Worm (Caenorhabditis elegans) whole organism, dauer: ENCODE measurements around the gene R07G3.7.

Experiments
- unc-62 ChIP-seq: sonication (generic microtip); optimal IDR thresholded peaks from 2 replicates; lab custom pipeline; 2017; ENCODE audit warnings: missing biosample characterization, missing genetic modification reagents, missing genetic modification characterization

The R07G3.7 gene

DNA sequence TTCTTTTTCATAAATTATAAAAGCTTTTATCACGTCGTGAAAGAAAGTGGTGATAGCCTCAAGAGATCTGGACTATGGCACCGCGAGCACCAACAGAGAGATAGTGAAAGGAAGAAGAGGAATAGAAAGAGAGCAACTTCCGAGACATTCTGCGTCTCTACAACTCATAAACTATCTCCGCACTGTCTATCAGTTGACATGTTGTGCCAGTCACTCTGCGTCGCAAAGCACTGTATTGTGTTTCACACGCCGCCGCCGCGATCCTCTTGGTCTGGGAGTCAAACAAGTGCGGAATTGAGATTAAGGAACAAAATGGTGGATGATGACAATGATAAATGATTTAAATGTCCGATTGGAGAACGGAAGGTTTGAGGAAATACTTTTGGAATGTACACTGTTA is 9.9 kb upstream of the R07G3.7 start:
- no peak for TF ChIP-seq unc-62 (GFP tag; lab: Kevin White, UChicago)

DNA sequence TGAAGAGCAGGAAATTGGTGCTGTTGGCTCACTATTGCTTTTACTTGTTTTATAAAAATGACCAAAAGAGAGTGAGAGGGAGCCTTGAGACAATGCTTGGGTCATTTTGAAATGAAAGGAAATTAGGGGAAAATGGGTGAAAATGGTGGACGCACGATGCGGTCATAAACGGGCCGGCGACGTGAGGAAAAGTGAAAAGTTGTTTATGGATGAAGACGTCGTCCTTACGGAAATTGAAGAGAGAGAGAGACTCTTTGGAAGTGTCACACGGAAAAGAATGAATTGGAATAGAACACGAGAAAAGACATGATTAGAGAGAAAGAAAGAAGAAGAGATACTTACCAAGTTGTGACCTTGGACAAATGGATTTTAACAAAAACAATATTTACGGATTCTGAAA is 8.0 kb upstream of the R07G3.7 start:
- TF ChIP-seq unc-62 (GFP tag; lab: Kevin White, UChicago), result no peak

ce11 chrII:7620413-7620812 is 6.9 kb upstream of the R07G3.7 start, which contains the start of gene R07G3.8:
R07G3.8 (minus strand) TSS chrII:7620513.
- no peak for TF ChIP-seq unc-62 (GFP tag; lab: Kevin White, UChicago)

DNA sequence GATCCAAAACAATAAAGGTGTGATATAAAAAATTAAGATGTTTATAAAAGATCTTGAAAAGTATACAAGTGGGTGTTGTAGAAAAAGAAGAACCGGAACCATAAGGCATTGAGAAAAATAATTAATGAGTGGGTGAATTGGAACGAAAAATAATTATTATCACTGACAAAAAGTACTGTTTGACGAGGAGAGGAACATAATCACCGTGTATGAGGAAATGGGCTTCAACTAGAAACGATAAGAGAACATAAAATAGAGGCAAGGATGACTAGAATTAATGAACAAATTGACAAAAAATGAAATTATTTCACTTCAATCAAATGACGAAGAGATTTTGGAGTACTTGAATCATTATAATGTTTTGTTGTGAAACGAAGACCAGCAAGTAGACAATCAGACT is 4.7 kb upstream of the R07G3.7 start:
- TF ChIP-seq unc-62 (GFP tag; lab: Kevin White, UChicago), result no peak

ce11 chrII:7616141-7616540 is 2.6 kb upstream of the R07G3.7 start, which contains the start of gene cdc-42:
cdc-42 (plus strand) TSS chrII:7616452.
- TF ChIP-seq unc-62 (GFP tag; lab: Kevin White, UChicago), result no peak

DNA sequence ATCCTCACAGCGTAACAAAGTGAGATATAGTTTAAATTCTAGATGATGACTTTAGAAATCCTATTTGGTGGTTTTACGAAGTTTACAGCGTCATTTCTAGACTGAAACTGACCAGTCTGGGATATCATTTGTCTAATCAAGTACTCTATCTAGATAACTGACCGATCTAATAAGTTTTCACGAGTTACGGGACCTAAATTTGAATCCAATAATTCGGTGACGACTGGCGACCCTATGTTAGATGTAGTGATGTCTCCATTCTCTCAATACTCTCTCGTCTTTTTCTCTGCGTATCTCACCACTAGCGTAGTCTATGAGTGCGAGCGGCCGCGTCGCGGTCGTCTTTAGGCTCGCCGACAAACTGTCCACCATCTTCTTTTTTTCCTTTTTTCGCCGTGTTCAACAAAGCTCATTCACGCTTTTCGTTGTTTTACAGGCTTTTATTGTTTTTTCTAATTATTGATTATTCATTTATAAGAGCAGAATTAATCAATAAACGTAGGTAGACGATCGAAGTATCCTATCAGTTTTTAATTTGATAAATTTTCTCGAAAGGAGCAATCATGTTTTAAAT is 1.9 kb upstream of the R07G3.7 start:
- no peak for TF ChIP-seq unc-62 (GFP tag; lab: Kevin White, UChicago)

ce11 chrII:7614334-7614733 is 802 bp upstream of the R07G3.7 start:
- TF ChIP-seq unc-62 (GFP tag; lab: Kevin White, UChicago), result no peak

- TF ChIP-seq unc-62 (GFP tag; lab: Kevin White, UChicago), result no peak
Measured at ce11 chrII:7607953-7608352, 5.6 kb downstream of the R07G3.7 start, which contains the start of gene lips-17. lips-17 (plus strand) TSS chrII:7608253.

ce11 chrII:7605306-7605705 is 8.2 kb downstream of the R07G3.7 start, which contains the start of gene osm-8:
osm-8 (minus strand) TSS chrII:7605406.
- no peak for TF ChIP-seq unc-62 (GFP tag; lab: Kevin White, UChicago)

DNA sequence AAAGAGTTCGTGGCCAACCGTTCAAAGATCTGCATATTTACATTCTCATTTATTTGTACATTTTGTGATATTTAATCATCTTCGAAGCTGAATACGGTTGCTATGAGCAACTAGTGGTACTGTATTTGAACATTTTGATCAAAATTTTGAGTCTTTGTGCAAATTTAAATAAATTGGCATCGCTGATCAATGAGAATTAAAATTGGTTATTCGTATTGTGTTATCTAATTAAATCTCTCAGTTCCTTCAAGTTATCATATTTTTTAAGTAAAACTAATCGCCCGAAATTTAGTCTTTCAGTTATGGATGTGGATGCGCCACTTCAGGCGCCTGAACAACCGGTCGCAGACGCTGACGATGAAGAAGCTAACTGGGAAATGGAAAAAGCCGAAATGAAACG is 14.2 kb downstream of the R07G3.7 start, which contains the start of gene npp-21:
Gene npp-21 (plus strand): TSS at position 301 of the 400 bp plus-strand sequence.
- no peak for TF ChIP-seq unc-62 (GFP tag; lab: Kevin White, UChicago)

DNA sequence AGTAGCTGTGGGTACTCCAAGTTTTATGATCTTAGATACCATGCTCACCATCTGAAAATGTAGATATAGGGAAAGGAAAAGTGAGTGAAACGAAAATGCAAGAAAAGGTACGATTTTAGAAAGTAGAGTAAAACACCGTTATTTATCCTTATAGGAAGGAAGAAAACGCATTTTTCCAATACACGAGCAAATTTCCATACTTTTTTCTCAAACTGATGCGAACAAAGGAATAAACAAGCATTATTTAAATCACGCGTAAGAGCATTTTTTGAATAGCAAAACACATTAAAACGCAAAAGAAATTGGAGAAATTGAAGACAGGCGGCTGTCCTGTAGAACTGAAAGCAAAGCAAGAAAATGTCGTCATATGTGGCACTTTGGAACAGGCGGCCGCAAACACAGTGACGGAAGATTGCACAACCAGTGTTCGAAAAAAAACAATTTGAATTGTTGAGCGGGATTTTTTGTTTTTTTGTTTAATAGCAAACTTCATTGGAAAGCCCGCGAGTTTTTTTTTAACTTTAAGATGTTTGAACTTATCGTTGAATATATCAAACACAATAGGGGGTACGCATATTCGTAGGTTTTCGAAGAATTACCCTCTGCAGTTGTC is 14.7 kb downstream of the R07G3.7 start, which contains the start of gene pgam-5:
Gene pgam-5 (minus strand): TSS at position 51 of the 613 bp plus-strand sequence.
- TF ChIP-seq unc-62 (GFP tag; lab: Kevin White, UChicago), result no peak

- no peak for TF ChIP-seq unc-62 (GFP tag; lab: Kevin White, UChicago)
Measured at ce11 chrII:7594812-7595211, 18.7 kb downstream of the R07G3.7 start, which contains the start of gene syd-1. syd-1 (minus strand) TSS chrII:7594912.

- TF ChIP-seq unc-62 (GFP tag; lab: Kevin White, UChicago), result no peak
Measured at ce11 chrII:7594262-7594661, 19.3 kb downstream of the R07G3.7 start.

ce11 chrII:7593227-7593626 is 20.3 kb downstream of the R07G3.7 start:
- no peak for TF ChIP-seq unc-62 (GFP tag; lab: Kevin White, UChicago)

- no peak for TF ChIP-seq unc-62 (GFP tag; lab: Kevin White, UChicago)
Measured at ce11 chrII:7588295-7588694, 25.2 kb downstream of the R07G3.7 start.

ce11 chrII:7583555-7583954 is 30.0 kb downstream of the R07G3.7 start, which contains the start of gene mks-3:
mks-3 (minus strand) TSS chrII:7583655.
- no peak for TF ChIP-seq unc-62 (GFP tag; lab: Kevin White, UChicago)

ce11 chrII:7577412-7577811 is 36.1 kb downstream of the R07G3.7 start, which contains the start of gene F35D2.6:
F35D2.6 (plus strand) TSS chrII:7577712.
- TF ChIP-seq unc-62 (GFP tag; lab: Kevin White, UChicago), result no peak
